Worm (Caenorhabditis elegans) whole organism, L1 larva: ENCODE data around the gene D1025.1.

Experiments
- C04F5.9 ChIP-seq: sonication (generic microtip); optimal IDR thresholded peaks from 2 replicates; lab custom pipeline; 2016; ENCODE audit warnings: missing genetic modification characterization, missing compliant biosample characterization
- C34B4.2 ChIP-seq: sonication (generic microtip); optimal IDR thresholded peaks from 2 replicates; lab custom pipeline; 2017; ENCODE audit warnings: mild to moderate bottlenecking, missing genetic modification characterization, missing compliant biosample characterization
- F16B12.6 ChIP-seq: fragments of 150-350 bp; optimal IDR thresholded peaks from 2 replicates; lab custom pipeline; 2014; ENCODE audit warnings: missing biosample characterization, missing genetic modification characterization
- aha-1 ChIP-seq: fragments of 150-350 bp; optimal IDR thresholded peaks from 2 replicates; lab custom pipeline; 2014; ENCODE audit warnings: missing biosample characterization, missing genetic modification characterization
- alr-1 ChIP-seq: fragments of 200-800 bp; sonication (Bioruptor generic); optimal IDR thresholded peaks from 2 replicates; lab custom pipeline; 2018; ENCODE audit warnings: borderline replicate concordance, mild to moderate bottlenecking, missing genetic modification characterization, missing compliant biosample characterization
- ama-1 ChIP-seq: fragments of 150-350 bp; optimal IDR thresholded peaks from 2 replicates; lab custom pipeline; 2014
- blmp-1 ChIP-seq: fragments of 150-350 bp; optimal IDR thresholded peaks from 2 replicates; lab custom pipeline; 2014; ENCODE audit warnings: missing biosample characterization, missing genetic modification characterization
- ceh-8 ChIP-seq: fragments of 200-800 bp; sonication (Bioruptor generic); optimal IDR thresholded peaks from 2 replicates; lab custom pipeline; 2018; ENCODE audit warnings: mild to moderate bottlenecking, missing genetic modification characterization, moderate library complexity, missing compliant biosample characterization
- ceh-90 ChIP-seq: sonication (generic microtip); optimal IDR thresholded peaks from 2 replicates; lab custom pipeline; 2016; ENCODE audit warnings: missing genetic modification characterization, missing compliant biosample characterization
- ces-1 ChIP-seq: fragments of 150-350 bp; optimal IDR thresholded peaks from 2 replicates; lab custom pipeline; 2014; ENCODE audit warnings: missing biosample characterization, missing genetic modification reagents, missing genetic modification characterization
- dpl-1 ChIP-seq, 3 experiments: fragments of 150-350 bp in 2 of 3; sonication (generic microtip) in 1 of 3; optimal IDR thresholded peaks; 2 replicates each; lab custom pipeline; 2014 to 2017; ENCODE audit warnings: missing biosample characterization in 3 of 3, missing genetic modification characterization in 3 of 3, missing genetic modification reagents in 3 of 3
- dsc-1 ChIP-seq: sonication (generic microtip); optimal IDR thresholded peaks from 2 replicates; lab custom pipeline; 2016; ENCODE audit warnings: mild to moderate bottlenecking, missing genetic modification characterization, missing compliant biosample characterization
- efl-3 ChIP-seq: fragments of 200-800 bp; sonication (Bioruptor generic); optimal IDR thresholded peaks from 2 replicates; lab custom pipeline; 2018; ENCODE audit warnings: mild to moderate bottlenecking, missing genetic modification characterization, missing compliant biosample characterization
- egl-27 ChIP-seq, 2 experiments: fragments of 150-350 bp in 1 of 2; sonication (generic microtip); optimal IDR thresholded peaks; 3 replicates each; lab custom pipeline; 2017 to 2018; ENCODE audit warnings: missing biosample characterization in 2 of 2, missing genetic modification characterization in 2 of 2, missing genetic modification reagents in 2 of 2
- elt-2 ChIP-seq: sonication (generic microtip); optimal IDR thresholded peaks from 2 replicates; lab custom pipeline; 2016; ENCODE audit warnings: missing genetic modification characterization, mild to moderate bottlenecking, inconsistent platforms, missing compliant biosample characterization, missing genetic modification reagents
- fkh-10 ChIP-seq: sonication (generic microtip); optimal IDR thresholded peaks from 2 replicates; lab custom pipeline; 2017; ENCODE audit warnings: missing biosample characterization, missing genetic modification reagents, missing genetic modification characterization
- fkh-8 ChIP-seq: sonication (generic microtip); optimal IDR thresholded peaks from 2 replicates; lab custom pipeline; 2016; ENCODE audit warnings: mild to moderate bottlenecking, missing genetic modification characterization, missing compliant biosample characterization
- fos-1 ChIP-seq: fragments of 150-350 bp; optimal IDR thresholded peaks from 2 replicates; lab custom pipeline; 2014; ENCODE audit warnings: missing biosample characterization, missing genetic modification characterization
- grh-1 ChIP-seq: fragments of 200-800 bp; sonication (Bioruptor generic); IDR thresholded peaks from 2 replicates; pipeline ENCODE4 v1.3.6; 2022; ENCODE audit warnings: missing genetic modification reagents, missing genetic modification characterization, missing compliant biosample characterization
- hpl-2 ChIP-seq: fragments of 150-350 bp; optimal IDR thresholded peaks from 2 replicates; lab custom pipeline; 2014; ENCODE audit warnings: missing biosample characterization, missing genetic modification reagents, missing genetic modification characterization
- isw-1 ChIP-seq: fragments of 200-800 bp; sonication (Bioruptor generic); IDR thresholded peaks from 2 replicates; pipeline ENCODE4 v1.3.6; 2022; ENCODE audit warnings: missing genetic modification characterization, missing compliant biosample characterization
- jun-1 ChIP-seq: fragments of 150-350 bp; optimal IDR thresholded peaks from 2 replicates; lab custom pipeline; 2014; ENCODE audit warnings: missing biosample characterization, missing genetic modification reagents, missing genetic modification characterization
- lin-13 ChIP-seq: fragments of 150-350 bp; optimal IDR thresholded peaks from 2 replicates; lab custom pipeline; 2014; ENCODE audit warnings: missing biosample characterization, missing genetic modification reagents, missing genetic modification characterization
- lin-14 ChIP-seq: fragments of 200-800 bp; sonication (Bioruptor generic); optimal IDR thresholded peaks from 2 replicates; lab custom pipeline; 2018; ENCODE audit warnings: mild to moderate bottlenecking, missing genetic modification characterization, moderate library complexity, missing compliant biosample characterization
- lin-39 ChIP-seq: fragments of 150-350 bp; optimal IDR thresholded peaks from 2 replicates; lab custom pipeline; 2014; ENCODE audit warnings: missing biosample characterization, missing genetic modification reagents, missing genetic modification characterization
- lir-3 ChIP-seq: sonication (generic microtip); optimal IDR thresholded peaks from 2 replicates; lab custom pipeline; 2016; ENCODE audit warnings: mild to moderate bottlenecking, missing genetic modification characterization, moderate library complexity, missing compliant biosample characterization; ENCODE audit not compliant: poor library complexity
- lsy-2 ChIP-seq, 2 experiments: fragments of 150-350 bp; optimal IDR thresholded peaks; 2 replicates each; lab custom pipeline; 2014; ENCODE audit warnings: missing biosample characterization in 2 of 2, missing genetic modification characterization in 2 of 2
- mab-9 ChIP-seq: fragments of 200-800 bp; sonication (Bioruptor generic); IDR thresholded peaks from 2 replicates; pipeline ENCODE4 v1.3.6; 2022; ENCODE audit warnings: missing genetic modification reagents, missing genetic modification characterization, missing compliant biosample characterization
- mdl-1 ChIP-seq, 2 experiments: fragments of 150-350 bp; optimal IDR thresholded peaks; 2 replicates each; lab custom pipeline; 2014 to 2017; ENCODE audit warnings: missing biosample characterization in 2 of 2, missing genetic modification characterization in 2 of 2, inconsistent platforms in 1 of 2
- mef-2 ChIP-seq: fragments of 150-350 bp; optimal IDR thresholded peaks from 2 replicates; lab custom pipeline; 2014; ENCODE audit warnings: missing biosample characterization, missing genetic modification characterization
- mep-1 ChIP-seq: fragments of 150-350 bp; optimal IDR thresholded peaks from 2 replicates; lab custom pipeline; 2014; ENCODE audit warnings: missing biosample characterization, missing genetic modification characterization
- nhr-11 ChIP-seq: fragments of 150-350 bp; optimal IDR thresholded peaks from 2 replicates; lab custom pipeline; 2014; ENCODE audit warnings: missing biosample characterization, missing genetic modification characterization
- nhr-20 ChIP-seq: sonication (generic microtip); optimal IDR thresholded peaks from 2 replicates; lab custom pipeline; 2016; ENCODE audit warnings: mild to moderate bottlenecking, missing genetic modification characterization, missing compliant biosample characterization
- nhr-237 ChIP-seq: fragments of 150-350 bp; optimal IDR thresholded peaks from 2 replicates; lab custom pipeline; 2014; ENCODE audit warnings: missing biosample characterization, missing genetic modification characterization
- nhr-28 ChIP-seq: fragments of 150-350 bp; optimal IDR thresholded peaks from 2 replicates; lab custom pipeline; 2014; ENCODE audit warnings: missing biosample characterization, missing genetic modification characterization
- nhr-76 ChIP-seq: sonication (generic microtip); optimal IDR thresholded peaks from 2 replicates; lab custom pipeline; 2017; ENCODE audit warnings: missing biosample characterization, missing genetic modification characterization
- nhr-77 ChIP-seq: fragments of 150-350 bp; optimal IDR thresholded peaks from 2 replicates; lab custom pipeline; 2014; ENCODE audit warnings: missing biosample characterization, missing genetic modification characterization
- nhr-84 ChIP-seq: sonication (generic microtip); optimal IDR thresholded peaks from 2 replicates; lab custom pipeline; 2017; ENCODE audit warnings: missing biosample characterization, missing genetic modification characterization
- nhr-90 ChIP-seq: sonication (generic microtip); optimal IDR thresholded peaks from 2 replicates; lab custom pipeline; 2016; ENCODE audit warnings: mild to moderate bottlenecking, missing genetic modification characterization, missing compliant biosample characterization; ENCODE audit not compliant: poor library complexity
- pag-3 ChIP-seq: sonication (generic microtip); optimal IDR thresholded peaks from 2 replicates; lab custom pipeline; 2017; ENCODE audit warnings: missing genetic modification characterization, mild to moderate bottlenecking, missing compliant biosample characterization, antibody characterized with exemption, borderline replicate concordance; ENCODE audit not compliant: insufficient read depth
- pqm-1 ChIP-seq: sonication (generic microtip); optimal IDR thresholded peaks from 3 replicates; lab custom pipeline; 2017; ENCODE audit warnings: missing biosample characterization, missing genetic modification characterization
- rnt-1 ChIP-seq: sonication (generic microtip); optimal IDR thresholded peaks from 2 replicates; lab custom pipeline; 2016; ENCODE audit warnings: mild to moderate bottlenecking, missing genetic modification characterization, moderate library complexity, missing compliant biosample characterization
- snu-23 ChIP-seq: sonication (generic microtip); optimal IDR thresholded peaks from 2 replicates; lab custom pipeline; 2016; ENCODE audit warnings: missing genetic modification characterization, missing compliant biosample characterization
- sptf-1 ChIP-seq: fragments of 150-350 bp; optimal IDR thresholded peaks from 2 replicates; lab custom pipeline; 2014; ENCODE audit warnings: missing biosample characterization, missing genetic modification characterization
- sup-37 ChIP-seq: fragments of 200-800 bp; sonication (Bioruptor generic); optimal IDR thresholded peaks from 2 replicates; lab custom pipeline; 2018; ENCODE audit warnings: mild to moderate bottlenecking, missing genetic modification characterization, missing compliant biosample characterization
- tlp-1 ChIP-seq: fragments of 150-350 bp; optimal IDR thresholded peaks from 2 replicates; lab custom pipeline; 2014; ENCODE audit warnings: missing biosample characterization, missing genetic modification characterization
- unc-130 ChIP-seq: fragments of 150-350 bp; optimal IDR thresholded peaks from 2 replicates; lab custom pipeline; 2017; ENCODE audit warnings: missing biosample characterization, missing genetic modification characterization, inconsistent platforms
- unc-62 ChIP-seq: fragments of 150-350 bp; optimal IDR thresholded peaks from 2 replicates; lab custom pipeline; 2014; ENCODE audit warnings: missing biosample characterization, missing genetic modification reagents, missing genetic modification characterization
- unc-86 ChIP-seq: sonication (generic microtip); optimal IDR thresholded peaks from 2 replicates; lab custom pipeline; 2016; ENCODE audit warnings: missing genetic modification characterization, missing compliant biosample characterization
- unc-98 ChIP-seq: fragments of 200-800 bp; sonication (Bioruptor generic); IDR thresholded peaks from 2 replicates; pipeline ENCODE4 v1.3.6; 2022; ENCODE audit warnings: missing genetic modification characterization, missing compliant biosample characterization
- xbp-1 ChIP-seq: sonication (generic microtip); optimal IDR thresholded peaks from 2 replicates; lab custom pipeline; 2016; ENCODE audit warnings: missing genetic modification characterization, missing compliant biosample characterization
- zag-1 ChIP-seq: fragments of 150-350 bp; optimal IDR thresholded peaks from 2 replicates; lab custom pipeline; 2014; ENCODE audit warnings: missing biosample characterization, missing genetic modification characterization
- ztf-11 ChIP-seq, 2 experiments: sonication (generic microtip); optimal IDR thresholded peaks; 2 replicates each; lab custom pipeline; 2016 to 2017; ENCODE audit warnings: missing genetic modification characterization in 2 of 2, missing biosample characterization in 1 of 2, missing compliant biosample characterization in 1 of 2
- ztf-4 ChIP-seq: fragments of 150-350 bp; optimal IDR thresholded peaks from 2 replicates; lab custom pipeline; 2014; ENCODE audit warnings: missing biosample characterization, missing genetic modification characterization

D1025.1 gene

DNA sequence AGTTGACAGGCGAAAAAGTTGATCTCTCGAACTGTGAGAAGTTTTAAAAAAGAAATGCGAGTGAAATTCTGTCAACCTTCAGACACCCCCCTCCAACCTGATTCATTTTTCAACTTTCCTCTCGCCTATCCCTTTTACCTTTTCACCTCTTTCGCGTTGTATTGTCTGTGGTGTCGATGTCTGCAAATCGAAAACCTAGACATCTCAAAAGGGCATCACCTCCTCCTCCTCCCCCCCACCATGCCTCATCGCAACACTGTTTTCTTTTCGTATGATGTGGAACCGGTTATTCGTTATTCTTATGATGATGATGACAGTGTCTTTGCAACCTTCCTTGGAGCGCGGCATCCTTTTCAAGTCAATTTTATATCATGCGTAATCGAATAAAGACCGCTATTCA, 12.6 kb upstream of the D1025.1 start (continued):
- TF ChIP-seq lsy-2 (tag; optimal IDR thresholded peaks at IDR 0.05; lab: Kevin White, UChicago), result peak in 1 of 2 experiments; percentile 24
- no peak for TF ChIP-seq unc-130 (tag; lab: Kevin White, UChicago)
- no peak for TF ChIP-seq mef-2
- no peak for TF ChIP-seq jun-1 (tag; lab: Kevin White, UChicago)
- TF ChIP-seq zag-1 (tag; lab: Kevin White, UChicago), result no peak
- TF ChIP-seq fkh-8 (tag; lab: Kevin White, UChicago), result no peak
- TF ChIP-seq egl-27 (tag; optimal IDR thresholded peaks at IDR 0.05; lab: Kevin White, UChicago), result no peak
- peak; percentile 86 for TF ChIP-seq lin-14 (GFP tag; lab: Kevin White, UChicago)
- TF ChIP-seq ztf-4 (tag; lab: Kevin White, UChicago), result peak; percentile 37
- TF ChIP-seq F16B12.6 (tag; lab: Kevin White, UChicago), result no peak
- TF ChIP-seq pag-3, result no peak
- TF ChIP-seq hpl-2 (GFP tag; lab: Kevin White, UChicago), result no peak
- TF ChIP-seq ceh-90 (tag; lab: Kevin White, UChicago), result no peak
- peak; percentile 67 for TF ChIP-seq nhr-90 (tag; lab: Kevin White, UChicago)
- no peak for TF ChIP-seq sptf-1 (tag; lab: Kevin White, UChicago)
- TF ChIP-seq ztf-11 (tag; optimal IDR thresholded peaks at IDR 0.05; lab: Kevin White, UChicago), result no peak
- TF ChIP-seq nhr-237, result no peak
- peak; percentile 1 for TF ChIP-seq xbp-1
- no peak for TF ChIP-seq pqm-1
- peak; percentile 65 for TF ChIP-seq snu-23
- no peak for TF ChIP-seq ces-1 (GFP tag; lab: Kevin White, UChicago)
- TF ChIP-seq unc-98, result no peak
- no peak for TF ChIP-seq isw-1 (GFP tag; lab: Robert Waterston, UW)
- TF ChIP-seq blmp-1 (tag; lab: Kevin White, UChicago), result peak; percentile 90
- TF ChIP-seq fkh-10 (GFP tag; lab: Kevin White, UChicago), result no peak
- no peak for TF ChIP-seq C04F5.9 (tag; lab: Kevin White, UChicago)
- TF ChIP-seq unc-62, result no peak
- peak; percentile 94 for TF ChIP-seq grh-1 (GFP tag; lab: Robert Waterston, UW)
- TF ChIP-seq nhr-28 (tag; lab: Kevin White, UChicago), result no peak
- no peak for TF ChIP-seq dsc-1 (tag; lab: Kevin White, UChicago)
- no peak for TF ChIP-seq efl-3 (GFP tag; lab: Kevin White, UChicago)
- peak; percentile 3 for TF ChIP-seq lin-13 (GFP tag; lab: Kevin White, UChicago)
- TF ChIP-seq ama-1 (lab: Kevin White, UChicago), result no peak
- TF ChIP-seq fos-1, result no peak
- TF ChIP-seq nhr-84 (tag; lab: Kevin White, UChicago), result no peak
- TF ChIP-seq dpl-1 (GFP tag; optimal IDR thresholded peaks at IDR 0.05; lab: Kevin White, UChicago), result no peak
- TF ChIP-seq nhr-11 (tag; lab: Kevin White, UChicago), result no peak
- no peak for TF ChIP-seq lir-3 (tag; lab: Kevin White, UChicago)
- TF ChIP-seq rnt-1 (tag; lab: Kevin White, UChicago), result peak; percentile 1
- no peak for TF ChIP-seq lin-39 (tag; lab: Kevin White, UChicago)
- TF ChIP-seq mep-1, result peak; percentile 59
- TF ChIP-seq mdl-1 (tag; optimal IDR thresholded peaks at IDR 0.05; lab: Kevin White, UChicago), result peak in 1 of 2 experiments; percentile 55
- no peak for TF ChIP-seq elt-2 (tag; lab: Kevin White, UChicago)
- no peak for TF ChIP-seq aha-1
- TF ChIP-seq ceh-8, result no peak
- TF ChIP-seq nhr-76 (tag; lab: Kevin White, UChicago), result no peak
- no peak for TF ChIP-seq nhr-77 (tag; lab: Kevin White, UChicago)
- no peak for TF ChIP-seq alr-1 (tag; lab: Kevin White, UChicago)
- TF ChIP-seq nhr-20 (tag; lab: Kevin White, UChicago), result peak; percentile 82
- TF ChIP-seq tlp-1 (tag; lab: Kevin White, UChicago), result no peak
- TF ChIP-seq mab-9, result no peak
- TF ChIP-seq unc-86 (tag; lab: Kevin White, UChicago), result no peak
- no peak for TF ChIP-seq sup-37 (GFP tag; lab: Kevin White, UChicago)
- no peak for TF ChIP-seq C34B4.2 (tag; lab: Kevin White, UChicago)
